Worm (Caenorhabditis elegans): ENCODE measurements around the gene acs-9.
"Not testable (repeated sequence)": the region's sequence is repeated elsewhere in the genome, so short reads cannot be mapped to it uniquely, and the experiment has no call there.

DNA sequence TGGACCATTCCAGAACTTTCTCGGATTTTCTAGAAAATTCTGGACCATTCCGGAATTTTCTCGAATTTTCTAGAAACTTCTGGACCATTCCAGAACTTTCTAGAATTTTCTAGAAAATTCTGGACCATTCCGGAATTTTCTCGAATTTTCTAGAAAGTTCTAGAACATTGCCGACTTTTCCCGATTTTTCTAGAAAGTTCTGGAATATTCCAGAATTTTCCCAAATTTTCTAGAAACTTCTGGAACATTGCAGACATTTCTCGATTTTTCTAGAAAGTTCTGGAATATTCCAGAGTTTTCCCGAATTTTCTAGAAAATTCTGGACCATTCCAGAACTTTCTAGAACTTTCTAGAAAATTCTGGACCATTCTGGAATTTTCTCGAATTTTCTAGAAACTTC lies 29.0 kb downstream of the acs-9 start:
- not testable (repeated sequence) for TF ChIP-seq ama-1 (optimal IDR thresholded peaks at IDR 0.05); ama-1 (GFP tag; optimal IDR thresholded peaks at IDR 0.05); ccch-3 (GFP tag; optimal IDR thresholded peaks at IDR 0.05); hmg-20 (GFP tag; IDR thresholded peaks at IDR 0.05)
- peak; percentile 63 for TF ChIP-seq egrh-3 (GFP tag; IDR thresholded peaks at IDR 0.05)
